Fruit fly (Drosophila melanogaster) whole organism, pupa: Measurements from ENCODE around the gene CG6923.
A peak's percentile ranks its signal among the peaks of the same experiment; 100 is the strongest.

ENCODE experiments used
- CG10348 ChIP-seq: fragments of 200-800 bp; sonication (Bioruptor generic); IDR thresholded peaks from 2 replicates; pipeline ENCODE4 v1.3.6; 2022; ENCODE audit warnings: missing biosample characterization, missing genetic modification characterization
- CG14655 ChIP-seq: fragments of 200-800 bp; sonication (Bioruptor generic); optimal IDR thresholded peaks from 3 replicates; lab custom pipeline; 2017; ENCODE audit warnings: mild to moderate bottlenecking, missing biosample characterization, missing genetic modification reagents, missing genetic modification characterization
- CG15710 ChIP-seq: fragments of 200-800 bp; sonication (Bioruptor generic); optimal IDR thresholded peaks from 2 replicates; lab custom pipeline; 2018; ENCODE audit warnings: missing biosample characterization, mild to moderate bottlenecking, missing genetic modification characterization, moderate library complexity
- D1 ChIP-seq: fragments of 200-800 bp; sonication (Bioruptor generic); optimal IDR thresholded peaks from 2 replicates; lab custom pipeline; 2018; ENCODE audit warnings: missing biosample characterization, mild to moderate bottlenecking, missing genetic modification characterization, moderate library complexity
- EcR ChIP-seq: fragments of 200-800 bp; sonication (Bioruptor generic); optimal IDR thresholded peaks from 3 replicates; lab custom pipeline; 2019; ENCODE audit warnings: missing biosample characterization, missing genetic modification characterization, mild to moderate bottlenecking, moderate library complexity, missing genetic modification reagents
- Ets98B ChIP-seq: fragments of 200-800 bp; sonication (Bioruptor generic); IDR thresholded peaks from 2 replicates; pipeline ENCODE4 v1.3.6; 2022; ENCODE audit warnings: missing biosample characterization, missing genetic modification characterization
- Pif1A ChIP-seq: fragments of 200-800 bp; sonication (Bioruptor generic); optimal IDR thresholded peaks from 3 replicates; lab custom pipeline; 2016; ENCODE audit warnings: missing biosample characterization, missing genetic modification characterization
- Pif1B ChIP-seq: fragments of 200-800 bp; sonication (Bioruptor generic); optimal IDR thresholded peaks from 3 replicates; lab custom pipeline; 2016; ENCODE audit warnings: missing biosample characterization, missing genetic modification characterization
- fd96Ca ChIP-seq: fragments of 200-800 bp; sonication (Bioruptor generic); IDR thresholded peaks from 3 replicates; pipeline ENCODE4 v1.3.6; 2022; ENCODE audit warnings: missing biosample characterization, missing genetic modification characterization
- gl ChIP-seq: fragments of 200-800 bp; sonication (Bioruptor generic); optimal IDR thresholded peaks from 2 replicates; lab custom pipeline; 2018; ENCODE audit warnings: missing biosample characterization, mild to moderate bottlenecking, missing genetic modification characterization
- rn ChIP-seq: fragments of 200-800 bp; sonication (Bioruptor generic); IDR thresholded peaks from 2 replicates; pipeline ENCODE4 v1.3.6; 2022; ENCODE audit warnings: missing biosample characterization, missing genetic modification characterization

- TF ChIP-seq Ets98B (GFP tag; lab: Robert Waterston, UW) = peak; percentile 94
- peak; percentile 96 for TF ChIP-seq Pif1B (GFP tag; lab: Kevin White, UChicago)
- peak; percentile 86 for TF ChIP-seq gl (tag; lab: Kevin White, UChicago)
- TF ChIP-seq D1 = peak; percentile 99
- TF ChIP-seq fd96Ca = peak; percentile 89
- peak; percentile 92 for TF ChIP-seq rn
- TF ChIP-seq CG10348 (GFP tag; lab: Robert Waterston, UW) = peak; percentile 55; the same call in 1 of the 2 replicates
- peak; percentile 89 for TF ChIP-seq Pif1A (GFP tag; lab: Kevin White, UChicago)
- TF ChIP-seq CG14655 = peak; percentile 99
- TF ChIP-seq CG15710 (tag; lab: Kevin White, UChicago) = peak; percentile 98
- TF ChIP-seq EcR (GFP tag; lab: Kevin White, UChicago) = peak; percentile 8
Observed at dm6 chr3R:11780181-11780688, 30.4 kb upstream of the CG6923 start.
